Worm (Caenorhabditis elegans) whole organism, mixed stage, embryonic: Measurements from ENCODE around the gene Y49A3A.4.

Source experiments
- elt-1 ChIP-seq: sonication (generic microtip); optimal IDR thresholded peaks from 2 replicates; lab custom pipeline; 2017; ENCODE audit warnings: missing genetic modification characterization, mild to moderate bottlenecking, missing compliant biosample characterization, antibody characterized with exemption, moderate library complexity, borderline replicate concordance; ENCODE audit not compliant: insufficient read depth
- elt-3 ChIP-seq: fragments of 150-350 bp; optimal IDR thresholded peaks from 2 replicates; lab custom pipeline; 2014; ENCODE audit warnings: missing biosample characterization, missing genetic modification characterization
- nhr-2 ChIP-seq: fragments of 150-350 bp; optimal IDR thresholded peaks from 2 replicates; lab custom pipeline; 2014; ENCODE audit warnings: missing biosample characterization, missing genetic modification characterization
- nhr-76 ChIP-seq: sonication (generic microtip); optimal IDR thresholded peaks from 2 replicates; lab custom pipeline; 2017; ENCODE audit warnings: missing biosample characterization, missing genetic modification characterization
- pha-4 ChIP-seq: fragments of 150-350 bp; optimal IDR thresholded peaks from 2 replicates; lab custom pipeline; 2018; ENCODE audit warnings: missing biosample characterization, missing genetic modification reagents, missing genetic modification characterization
- snpc-4 ChIP-seq: fragments of 150-350 bp; optimal IDR thresholded peaks from 2 replicates; lab custom pipeline; 2014; ENCODE audit warnings: missing biosample characterization, missing genetic modification characterization
- sptf-1 ChIP-seq: sonication (generic microtip); optimal IDR thresholded peaks from 2 replicates; lab custom pipeline; 2017; ENCODE audit warnings: mild to moderate bottlenecking, missing genetic modification characterization, moderate library complexity, missing compliant biosample characterization
- unc-120 ChIP-seq: sonication (generic microtip); optimal IDR thresholded peaks from 2 replicates; lab custom pipeline; 2017; ENCODE audit warnings: missing genetic modification characterization, missing compliant biosample characterization; ENCODE audit not compliant: poor library complexity, severe bottlenecking
- ztf-11 ChIP-seq: fragments of 150-350 bp; optimal IDR thresholded peaks from 2 replicates; lab custom pipeline; 2014; ENCODE audit warnings: missing biosample characterization, missing genetic modification characterization

DNA sequence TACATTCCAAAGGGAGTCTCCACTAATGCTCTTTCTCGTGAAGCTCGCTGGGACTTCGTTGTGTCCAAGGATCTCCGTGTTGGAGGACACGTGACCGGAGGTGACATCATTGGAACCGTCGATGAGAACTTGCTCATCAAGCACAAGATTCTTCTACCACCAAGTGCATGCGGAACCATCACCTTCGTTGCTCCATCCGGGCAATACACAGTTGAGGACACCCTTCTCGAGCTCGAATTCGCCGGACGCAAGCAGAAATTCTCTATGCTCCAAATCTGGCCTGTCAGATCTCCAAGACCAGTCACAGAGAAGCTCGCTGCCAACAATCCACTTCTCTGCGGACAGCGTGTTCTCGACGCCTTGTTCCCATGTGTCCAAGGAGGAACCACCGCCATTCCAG lies 6.7 kb downstream of the Y49A3A.4 start:
- TF ChIP-seq elt-3 (tag; lab: Kevin White, UChicago) (no peak), pha-4 (tag; lab: Kevin White, UChicago) (no peak), nhr-2 (tag; lab: Kevin White, UChicago) (no peak), elt-1 (no peak), snpc-4 (tag; lab: Kevin White, UChicago) (no peak), ztf-11 (no peak), sptf-1 (tag; lab: Kevin White, UChicago) (no peak), unc-120 (no peak), nhr-76 (tag; lab: Kevin White, UChicago) (no peak)
